Worm (Caenorhabditis elegans) whole organism, midembryonic: Measurements from ENCODE around the gene taf-6.1.

ENCODE experiments used
- T22C8.4 ChIP-seq: fragments of 200-800 bp; sonication (Bioruptor generic); IDR thresholded peaks from 2 replicates; pipeline ENCODE4 v1.3.6; 2022; ENCODE audit warnings: missing genetic modification characterization, missing compliant biosample characterization
- cog-1 ChIP-seq: sonication (generic microtip); optimal IDR thresholded peaks from 2 replicates; lab custom pipeline; 2016; ENCODE audit warnings: missing genetic modification characterization, missing compliant biosample characterization
- flt-1 ChIP-seq: fragments of 200-800 bp; sonication (Bioruptor generic); IDR thresholded peaks from 2 replicates; pipeline ENCODE4 v1.3.6; 2022; ENCODE audit warnings: missing genetic modification characterization, missing compliant biosample characterization
- klf-2 ChIP-seq: fragments of 200-800 bp; sonication (Bioruptor generic); conservative IDR thresholded peaks from 2 replicates; pipeline ENCODE4 v1.3.6; 2022; ENCODE audit warnings: missing genetic modification reagents, missing genetic modification characterization, missing compliant biosample characterization
- med-1 ChIP-seq: sonication (generic microtip); optimal IDR thresholded peaks from 2 replicates; lab custom pipeline; 2017; ENCODE audit warnings: missing genetic modification characterization, mild to moderate bottlenecking, missing compliant biosample characterization, antibody characterized with exemption, missing genetic modification reagents; ENCODE audit not compliant: insufficient read depth
- ref-1 ChIP-seq: fragments of 200-800 bp; sonication (Bioruptor generic); conservative IDR thresholded peaks from 2 replicates; pipeline ENCODE4 v1.3.6; 2022; ENCODE audit warnings: missing genetic modification reagents, missing genetic modification characterization, missing compliant biosample characterization
- tab-1 ChIP-seq: fragments of 200-800 bp; sonication (Bioruptor generic); IDR thresholded peaks from 2 replicates; pipeline ENCODE4 v1.3.6; 2022; ENCODE audit warnings: missing genetic modification characterization, missing compliant biosample characterization
- ztf-23 ChIP-seq: fragments of 200-800 bp; sonication (Bioruptor generic); IDR thresholded peaks from 2 replicates; pipeline ENCODE4 v1.3.6; 2022; ENCODE audit warnings: missing genetic modification reagents, missing genetic modification characterization, missing compliant biosample characterization
- ztf-29 ChIP-seq: fragments of 200-800 bp; sonication (Bioruptor generic); IDR thresholded peaks from 2 replicates; pipeline ENCODE4 v1.3.6; 2022; ENCODE audit warnings: missing genetic modification reagents, missing genetic modification characterization, missing compliant biosample characterization

Gene taf-6.1

DNA sequence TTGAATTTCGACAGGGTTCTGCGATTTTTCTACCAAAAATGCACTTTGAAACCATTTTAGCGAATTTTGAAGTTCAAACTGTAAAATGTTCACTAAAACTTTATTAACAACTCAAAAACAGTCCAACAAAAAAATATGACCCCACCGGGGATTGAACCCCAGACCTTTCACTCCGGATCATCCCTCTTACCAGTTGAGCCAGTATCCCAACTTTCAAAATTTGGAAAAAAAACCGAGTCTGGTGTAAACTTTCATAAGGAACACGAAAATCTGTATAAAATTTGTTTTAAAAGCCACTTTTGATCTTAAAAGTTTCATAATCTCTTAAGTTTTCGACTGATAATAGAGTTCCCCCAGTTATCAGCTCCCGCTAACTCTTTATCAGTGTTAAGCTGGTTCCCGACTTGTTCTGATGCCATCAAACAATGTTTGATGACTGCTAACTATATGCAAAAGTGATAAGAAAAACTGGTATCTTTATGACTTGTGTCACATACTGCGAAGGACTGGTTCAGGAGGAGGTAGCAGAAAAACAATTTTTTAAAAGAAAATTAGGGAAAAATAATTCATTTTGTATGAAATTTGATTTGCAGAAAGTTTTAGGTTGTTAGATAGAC is 24.2 kb upstream of the taf-6.1 start:
- TF ChIP-seq med-1 (GFP tag; lab: Kevin White, UChicago) = no peak
- TF ChIP-seq cog-1 (tag; lab: Kevin White, UChicago) = no peak
- TF ChIP-seq tab-1 = no peak
- no peak for TF ChIP-seq ref-1 (GFP tag; lab: Robert Waterston, UW)
- no peak for TF ChIP-seq T22C8.4 (GFP tag; lab: Robert Waterston, UW)
- TF ChIP-seq klf-2 (GFP tag; lab: Robert Waterston, UW) = no peak
- no peak for TF ChIP-seq ztf-29 (GFP tag; lab: Robert Waterston, UW)
- TF ChIP-seq flt-1 (GFP tag; lab: Robert Waterston, UW) = no peak
- no peak for TF ChIP-seq ztf-23

DNA sequence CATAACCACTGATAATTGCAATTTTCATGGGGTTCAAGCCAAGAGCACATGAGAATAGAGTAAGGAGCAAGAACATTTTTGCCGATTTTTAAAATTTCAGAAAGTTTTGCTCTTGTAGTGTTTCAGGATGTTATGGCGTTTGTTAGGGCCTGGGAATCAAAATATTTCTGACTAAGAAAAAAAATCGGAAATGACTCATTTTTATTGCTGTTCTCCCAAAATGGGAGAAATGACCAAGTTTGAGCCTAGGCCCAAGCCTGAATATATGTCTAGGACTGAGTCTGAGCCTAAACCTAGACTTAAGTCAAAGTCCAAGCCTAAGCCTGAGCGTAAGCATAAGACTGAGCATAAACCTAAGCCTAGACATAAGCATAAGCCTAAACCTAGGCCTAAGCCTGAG is 23.4 kb upstream of the taf-6.1 start, which contains the start of gene T13B5.9:
Gene T13B5.9, minus strand, starts transcription at position 101 of the 400 bp plus-strand sequence.
- TF ChIP-seq med-1 (GFP tag; lab: Kevin White, UChicago) (no peak), cog-1 (tag; lab: Kevin White, UChicago) (no peak), ztf-29 (GFP tag; lab: Robert Waterston, UW) (no peak)

DNA sequence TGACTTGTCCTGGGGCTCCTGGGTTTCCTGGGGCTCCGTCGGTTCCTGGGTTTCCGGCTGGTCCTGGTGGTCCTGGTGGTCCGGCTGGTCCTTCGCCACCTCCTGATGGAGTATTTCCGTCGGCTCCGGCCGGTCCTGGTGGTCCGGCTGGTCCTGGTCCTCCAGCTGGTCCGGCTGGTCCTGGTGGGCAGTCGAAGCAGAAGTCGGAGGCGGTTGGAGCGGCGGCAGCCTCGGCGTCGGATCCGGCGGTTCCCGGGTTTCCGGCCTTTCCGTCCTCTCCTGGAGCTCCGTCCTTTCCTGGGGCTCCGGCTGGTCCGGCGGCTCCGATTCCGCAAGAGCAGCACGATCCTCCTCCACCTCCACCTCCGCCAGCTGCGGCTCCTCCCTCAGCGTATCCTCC is 22.5 kb upstream of the taf-6.1 start:
- TF ChIP-seq T22C8.4 (GFP tag; lab: Robert Waterston, UW) = no peak
- TF ChIP-seq cog-1 (tag; lab: Kevin White, UChicago) = no peak
- no peak for TF ChIP-seq ztf-23
- no peak for TF ChIP-seq klf-2 (GFP tag; lab: Robert Waterston, UW)
- TF ChIP-seq ztf-29 (GFP tag; lab: Robert Waterston, UW) = no peak
- TF ChIP-seq flt-1 (GFP tag; lab: Robert Waterston, UW) = no peak
- no peak for TF ChIP-seq ref-1 (GFP tag; lab: Robert Waterston, UW)
- TF ChIP-seq tab-1 = no peak
- TF ChIP-seq med-1 (GFP tag; lab: Kevin White, UChicago) = no peak

DNA sequence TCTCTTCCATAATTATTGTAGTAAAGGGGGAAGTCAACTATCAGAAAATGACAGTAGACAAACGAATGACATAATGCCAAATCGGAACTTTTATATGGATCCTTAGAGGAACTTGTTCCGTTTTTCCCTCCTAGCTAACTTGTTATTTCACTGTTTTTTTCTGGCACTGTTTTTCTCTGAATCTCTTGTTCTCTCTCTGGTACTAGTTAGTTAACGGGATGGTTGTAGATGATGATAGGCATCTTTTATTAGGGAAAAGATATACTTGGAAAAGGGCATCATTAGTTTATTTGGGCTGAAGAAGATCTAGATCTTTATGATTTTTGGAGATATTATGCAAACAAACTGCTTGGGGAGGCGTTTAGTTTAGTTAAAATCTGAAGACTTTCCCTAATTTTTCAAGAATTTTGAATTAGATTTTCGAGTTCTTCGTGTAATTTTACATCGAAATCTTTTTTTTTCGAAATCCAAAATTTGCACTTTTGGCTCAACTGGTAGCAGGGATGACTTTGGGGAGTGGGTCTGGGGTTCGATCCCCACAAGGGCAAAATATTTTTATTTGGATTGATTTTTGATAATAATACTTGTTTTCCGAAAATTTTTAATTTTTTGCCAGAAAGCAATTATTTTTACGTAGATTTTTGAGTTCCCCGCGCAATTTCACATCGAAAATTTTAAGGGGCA is 20.7 kb upstream of the taf-6.1 start, which contains the start of gene col-40:
Gene col-40, minus strand, starts transcription at position 51 of the 684 bp plus-strand sequence.
- no peak for TF ChIP-seq flt-1 (GFP tag; lab: Robert Waterston, UW)
- TF ChIP-seq ztf-29 (GFP tag; lab: Robert Waterston, UW) = no peak
- no peak for TF ChIP-seq klf-2 (GFP tag; lab: Robert Waterston, UW)
- no peak for TF ChIP-seq ref-1 (GFP tag; lab: Robert Waterston, UW)
- TF ChIP-seq med-1 (GFP tag; lab: Kevin White, UChicago) = no peak
- no peak for TF ChIP-seq ztf-23
- no peak for TF ChIP-seq tab-1
- no peak for TF ChIP-seq T22C8.4 (GFP tag; lab: Robert Waterston, UW)
- TF ChIP-seq cog-1 (tag; lab: Kevin White, UChicago) = no peak

DNA sequence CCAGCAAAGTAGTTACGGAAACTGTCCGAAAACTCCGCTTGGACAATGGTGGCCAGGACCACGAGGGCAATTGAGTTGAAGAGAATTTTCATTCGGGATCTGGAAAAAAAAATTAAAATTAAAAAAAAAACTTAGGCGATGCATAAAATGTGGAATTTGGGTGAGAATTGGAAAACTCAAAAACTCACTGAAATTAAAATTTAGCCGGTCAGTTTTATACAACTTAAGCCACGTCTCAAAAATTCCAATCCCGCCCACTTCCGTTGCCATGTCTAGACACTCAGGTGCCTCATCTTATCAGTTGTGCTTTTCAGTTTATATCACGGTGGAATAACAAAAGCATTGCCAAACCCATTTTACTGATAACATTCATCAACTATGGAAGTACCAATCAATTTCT is 16.9 kb upstream of the taf-6.1 start, which contains the start of gene lips-11:
Gene lips-11, minus strand, starts transcription at position 101 of the 400 bp plus-strand sequence.
- TF ChIP-seq T22C8.4 (GFP tag; lab: Robert Waterston, UW) (no peak), med-1 (GFP tag; lab: Kevin White, UChicago) (no peak), ztf-23 (no peak), flt-1 (GFP tag; lab: Robert Waterston, UW) (no peak), tab-1 (no peak), klf-2 (GFP tag; lab: Robert Waterston, UW) (no peak), ztf-29 (GFP tag; lab: Robert Waterston, UW) (no peak), ref-1 (GFP tag; lab: Robert Waterston, UW) (no peak), cog-1 (tag; lab: Kevin White, UChicago) (no peak)

DNA sequence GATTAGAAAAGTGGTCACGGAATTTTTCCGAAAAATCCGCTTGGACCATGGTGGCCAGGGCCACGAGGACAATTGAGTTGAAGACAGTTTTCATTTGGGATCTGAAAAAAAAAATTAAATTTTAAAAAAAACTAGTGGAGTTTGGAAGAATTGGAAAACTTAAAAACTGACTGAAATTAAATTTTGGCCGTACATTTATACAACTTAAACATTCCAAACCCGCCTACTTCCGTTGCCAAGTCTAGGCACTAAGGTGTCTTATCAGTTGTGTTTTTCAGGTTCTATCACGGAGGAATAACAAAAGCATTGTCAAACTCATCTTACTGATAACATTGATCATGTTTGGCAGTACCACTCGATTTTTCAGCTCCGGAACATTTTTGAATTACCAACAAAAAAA is 13.6 kb upstream of the taf-6.1 start, which contains the start of gene lips-12:
Gene lips-12, minus strand, starts transcription at position 101 of the 400 bp plus-strand sequence.
- TF ChIP-seq med-1 (GFP tag; lab: Kevin White, UChicago) (no peak), flt-1 (GFP tag; lab: Robert Waterston, UW) (no peak), ztf-23 (no peak), ref-1 (GFP tag; lab: Robert Waterston, UW) (no peak), ztf-29 (GFP tag; lab: Robert Waterston, UW) (no peak), cog-1 (tag; lab: Kevin White, UChicago) (no peak)

DNA sequence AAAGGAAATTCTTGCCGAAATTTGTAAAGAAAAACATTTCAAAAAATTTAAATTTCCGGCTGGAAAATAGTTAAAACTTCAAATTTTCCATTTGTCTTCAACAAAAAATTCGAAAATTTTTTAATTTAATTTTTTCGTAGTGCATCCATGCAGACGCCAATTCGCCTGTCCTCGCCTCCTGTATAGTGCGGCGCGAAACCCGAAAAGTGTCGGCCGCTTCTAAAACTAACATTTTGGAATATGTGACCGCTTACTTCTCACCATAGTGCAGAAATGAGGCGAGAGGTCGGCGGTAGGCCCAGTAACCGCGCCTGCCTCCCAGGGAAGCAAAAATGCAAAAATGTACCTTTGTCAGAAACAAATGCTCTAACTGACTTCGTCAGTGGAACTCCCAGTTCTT is 11.3 kb upstream of the taf-6.1 start:
- no peak for TF ChIP-seq ref-1 (GFP tag; lab: Robert Waterston, UW)
- no peak for TF ChIP-seq ztf-23
- TF ChIP-seq flt-1 (GFP tag; lab: Robert Waterston, UW) = no peak
- no peak for TF ChIP-seq T22C8.4 (GFP tag; lab: Robert Waterston, UW)
- TF ChIP-seq klf-2 (GFP tag; lab: Robert Waterston, UW) = no peak
- no peak for TF ChIP-seq med-1 (GFP tag; lab: Kevin White, UChicago)

DNA sequence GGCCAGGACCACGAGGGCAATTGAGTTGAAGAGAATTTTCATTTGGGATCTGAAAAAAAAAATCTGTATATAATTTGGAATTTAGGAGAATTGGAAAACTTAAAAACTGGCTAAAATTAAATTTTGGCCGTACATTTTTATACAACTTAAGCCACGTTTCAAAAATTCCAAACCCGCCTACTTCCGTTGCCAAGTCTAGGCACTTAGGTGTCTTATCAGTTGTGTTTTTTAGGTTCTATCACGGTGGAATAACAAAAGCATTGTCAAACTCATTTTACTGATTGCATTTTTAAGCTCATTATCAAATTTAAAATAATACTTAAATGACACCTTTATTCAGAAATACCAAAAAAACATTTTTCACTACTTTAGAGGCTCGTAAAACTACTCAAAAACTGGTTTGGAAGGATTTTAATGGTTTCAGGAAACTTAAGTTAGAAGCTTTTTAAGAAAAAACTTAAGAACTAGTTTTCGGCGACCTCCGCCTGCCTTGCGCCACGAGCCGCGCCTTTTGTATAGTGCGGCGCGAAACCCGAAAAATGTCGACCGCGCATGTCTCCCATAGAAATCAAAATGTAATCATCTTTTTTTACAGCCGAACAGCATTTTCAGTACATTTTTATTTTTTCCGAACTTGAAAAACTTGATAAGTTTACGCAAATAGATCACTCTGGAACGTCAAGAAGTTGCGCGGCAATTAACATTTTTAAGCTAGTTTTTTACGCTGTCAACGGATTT is 9.6 kb upstream of the taf-6.1 start, which contains the start of gene lips-13:
Gene lips-13, minus strand, starts transcription at position 51 of the 738 bp plus-strand sequence.
- no peak for TF ChIP-seq klf-2 (GFP tag; lab: Robert Waterston, UW)
- no peak for TF ChIP-seq ref-1 (GFP tag; lab: Robert Waterston, UW)
- TF ChIP-seq ztf-23 = no peak

DNA sequence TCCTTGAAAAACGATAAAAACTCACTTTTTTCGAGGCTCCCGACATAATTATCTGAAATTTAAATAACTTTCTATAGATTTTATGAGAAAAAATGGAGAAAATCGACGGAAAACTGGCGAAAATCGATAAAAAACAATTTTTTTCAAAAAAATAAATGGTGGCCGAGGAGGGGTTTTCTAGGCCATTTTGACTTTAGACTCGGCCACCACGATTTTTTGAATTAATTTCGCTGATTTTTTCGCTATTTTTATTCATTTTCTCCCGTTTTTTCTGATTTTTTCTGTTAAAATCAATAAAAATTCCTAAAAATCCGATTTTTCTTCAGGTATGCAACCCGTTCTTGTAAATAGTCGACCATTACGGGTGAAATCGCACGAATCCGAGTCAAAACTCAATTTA is 4.6 kb upstream of the taf-6.1 start, which contains the start of the genes sut-1 and eri-3:
Gene sut-1, minus strand, starts transcription at position 58 of the 400 bp plus-strand sequence.
Gene eri-3, plus strand, starts transcription at position 327 of the 400 bp plus-strand sequence.
- no peak for TF ChIP-seq ztf-23
- no peak for TF ChIP-seq klf-2 (GFP tag; lab: Robert Waterston, UW)
- no peak for TF ChIP-seq tab-1
- TF ChIP-seq ztf-29 (GFP tag; lab: Robert Waterston, UW) = no peak
- TF ChIP-seq cog-1 (tag; lab: Kevin White, UChicago) = no peak
- TF ChIP-seq med-1 (GFP tag; lab: Kevin White, UChicago) = no peak
- no peak for TF ChIP-seq ref-1 (GFP tag; lab: Robert Waterston, UW)
